Fruit fly (Drosophila melanogaster) S2 (cell line): ENCODE measurements around the gene PGAP5.

ENCODE experiments used
- CG8478 ChIP-seq: fragments of >200 bp; optimal IDR thresholded peaks from 2 replicates; lab custom pipeline; 2018
- CTCF ChIP-seq, 2 experiments: fragments of >200 bp; optimal IDR thresholded peaks; 2 replicates each; lab custom pipeline; 2018

dm6 chr2L:8205871-8206270 is 7.2 kb downstream of the PGAP5 start, which contains the start of gene CG8419:
- TF ChIP-seq CTCF (optimal IDR thresholded peaks at IDR 0.05; lab: Kevin White, UChicago) (no peak), CG8478 (lab: Kevin White, UChicago) (no peak)
